Worm (Caenorhabditis elegans) whole organism, L1 larva: ENCODE measurements around the gene srz-67.

Experiments used
- blmp-1 ChIP-seq: fragments of 150-350 bp; optimal IDR thresholded peaks from 2 replicates; lab custom pipeline; 2014; ENCODE audit warnings: missing biosample characterization, missing genetic modification characterization
- ceh-8 ChIP-seq: fragments of 200-800 bp; sonication (Bioruptor generic); optimal IDR thresholded peaks from 2 replicates; lab custom pipeline; 2018; ENCODE audit warnings: mild to moderate bottlenecking, missing genetic modification characterization, moderate library complexity, missing compliant biosample characterization
- ceh-82 ChIP-seq, 3 experiments: fragments of 150-350 bp in 1 of 3; sonication (generic microtip) in 2 of 3; optimal IDR thresholded peaks; 2 replicates each; lab custom pipeline; 2014 to 2017; ENCODE audit warnings: missing biosample characterization in 3 of 3, missing genetic modification characterization in 3 of 3
- ceh-88 ChIP-seq: fragments of 200-800 bp; sonication (Bioruptor generic); IDR thresholded peaks from 2 replicates; pipeline ENCODE4 v1.3.6; 2022; ENCODE audit warnings: missing genetic modification characterization, missing compliant biosample characterization
- ceh-90 ChIP-seq: sonication (generic microtip); optimal IDR thresholded peaks from 2 replicates; lab custom pipeline; 2016; ENCODE audit warnings: missing genetic modification characterization, missing compliant biosample characterization
- ces-1 ChIP-seq: fragments of 150-350 bp; optimal IDR thresholded peaks from 2 replicates; lab custom pipeline; 2014; ENCODE audit warnings: missing biosample characterization, missing genetic modification reagents, missing genetic modification characterization
- dpl-1 ChIP-seq, 3 experiments: fragments of 150-350 bp in 2 of 3; sonication (generic microtip) in 1 of 3; optimal IDR thresholded peaks; 2 replicates each; lab custom pipeline; 2014 to 2017; ENCODE audit warnings: missing biosample characterization in 3 of 3, missing genetic modification characterization in 3 of 3, missing genetic modification reagents in 3 of 3
- dsc-1 ChIP-seq: sonication (generic microtip); optimal IDR thresholded peaks from 2 replicates; lab custom pipeline; 2016; ENCODE audit warnings: mild to moderate bottlenecking, missing genetic modification characterization, missing compliant biosample characterization
- efl-1 ChIP-seq, 4 experiments: fragments of 150-350 bp; optimal IDR thresholded peaks in 3 of 4; peaks in 1 of 4; 1 replicate in 1 of 4; 2 replicates in 3 of 4; lab custom pipeline; 2014; ENCODE audit warnings: missing biosample characterization in 2 of 4, missing genetic modification characterization in 2 of 4, missing genetic modification reagents in 2 of 4
- efl-3 ChIP-seq: fragments of 200-800 bp; sonication (Bioruptor generic); optimal IDR thresholded peaks from 2 replicates; lab custom pipeline; 2018; ENCODE audit warnings: mild to moderate bottlenecking, missing genetic modification characterization, missing compliant biosample characterization
- egl-27 ChIP-seq, 2 experiments: fragments of 150-350 bp in 1 of 2; sonication (generic microtip); optimal IDR thresholded peaks; 3 replicates each; lab custom pipeline; 2017 to 2018; ENCODE audit warnings: missing biosample characterization in 2 of 2, missing genetic modification characterization in 2 of 2, missing genetic modification reagents in 2 of 2
- fkh-10 ChIP-seq: sonication (generic microtip); optimal IDR thresholded peaks from 2 replicates; lab custom pipeline; 2017; ENCODE audit warnings: missing biosample characterization, missing genetic modification reagents, missing genetic modification characterization
- fkh-8 ChIP-seq: sonication (generic microtip); optimal IDR thresholded peaks from 2 replicates; lab custom pipeline; 2016; ENCODE audit warnings: mild to moderate bottlenecking, missing genetic modification characterization, missing compliant biosample characterization
- irx-1 ChIP-seq: sonication (generic microtip); optimal IDR thresholded peaks from 2 replicates; lab custom pipeline; 2016; ENCODE audit warnings: missing genetic modification characterization, missing compliant biosample characterization
- isw-1 ChIP-seq: fragments of 200-800 bp; sonication (Bioruptor generic); IDR thresholded peaks from 2 replicates; pipeline ENCODE4 v1.3.6; 2022; ENCODE audit warnings: missing genetic modification characterization, missing compliant biosample characterization
- lin-13 ChIP-seq: fragments of 150-350 bp; optimal IDR thresholded peaks from 2 replicates; lab custom pipeline; 2014; ENCODE audit warnings: missing biosample characterization, missing genetic modification reagents, missing genetic modification characterization
- lin-14 ChIP-seq: fragments of 200-800 bp; sonication (Bioruptor generic); optimal IDR thresholded peaks from 2 replicates; lab custom pipeline; 2018; ENCODE audit warnings: mild to moderate bottlenecking, missing genetic modification characterization, moderate library complexity, missing compliant biosample characterization
- lin-35 ChIP-seq, 2 experiments: fragments of 150-350 bp; optimal IDR thresholded peaks; 2 replicates each; lab custom pipeline; 2014; ENCODE audit warnings: missing biosample characterization in 2 of 2, missing genetic modification characterization in 2 of 2, missing genetic modification reagents in 2 of 2
- lsy-2 ChIP-seq, 2 experiments: fragments of 150-350 bp; optimal IDR thresholded peaks; 2 replicates each; lab custom pipeline; 2014; ENCODE audit warnings: missing biosample characterization in 2 of 2, missing genetic modification characterization in 2 of 2
- mef-2 ChIP-seq: fragments of 150-350 bp; optimal IDR thresholded peaks from 2 replicates; lab custom pipeline; 2014; ENCODE audit warnings: missing biosample characterization, missing genetic modification characterization
- mep-1 ChIP-seq: fragments of 150-350 bp; optimal IDR thresholded peaks from 2 replicates; lab custom pipeline; 2014; ENCODE audit warnings: missing biosample characterization, missing genetic modification characterization
- nhr-11 ChIP-seq: fragments of 150-350 bp; optimal IDR thresholded peaks from 2 replicates; lab custom pipeline; 2014; ENCODE audit warnings: missing biosample characterization, missing genetic modification characterization
- nhr-19 ChIP-seq: fragments of 200-800 bp; sonication (Bioruptor generic); conservative IDR thresholded peaks from 2 replicates; pipeline ENCODE4 v1.3.6; 2022; ENCODE audit warnings: missing genetic modification characterization, missing compliant biosample characterization
- nhr-20 ChIP-seq: sonication (generic microtip); optimal IDR thresholded peaks from 2 replicates; lab custom pipeline; 2016; ENCODE audit warnings: mild to moderate bottlenecking, missing genetic modification characterization, missing compliant biosample characterization
- nhr-47 ChIP-seq: sonication (generic microtip); optimal IDR thresholded peaks from 2 replicates; lab custom pipeline; 2016; ENCODE audit warnings: mild to moderate bottlenecking, missing genetic modification characterization, moderate library complexity, missing compliant biosample characterization
- nhr-71 ChIP-seq: sonication (generic microtip); optimal IDR thresholded peaks from 2 replicates; lab custom pipeline; 2016; ENCODE audit warnings: mild to moderate bottlenecking, missing genetic modification characterization, moderate library complexity, missing compliant biosample characterization
- nhr-85 ChIP-seq: sonication (generic microtip); peaks from one replicate; lab custom pipeline; 2016; ENCODE audit warnings: missing genetic modification characterization, inconsistent platforms, missing compliant biosample characterization
- nhr-90 ChIP-seq: sonication (generic microtip); optimal IDR thresholded peaks from 2 replicates; lab custom pipeline; 2016; ENCODE audit warnings: mild to moderate bottlenecking, missing genetic modification characterization, missing compliant biosample characterization; ENCODE audit not compliant: poor library complexity
- pag-3 ChIP-seq: sonication (generic microtip); optimal IDR thresholded peaks from 2 replicates; lab custom pipeline; 2017; ENCODE audit warnings: missing genetic modification characterization, mild to moderate bottlenecking, missing compliant biosample characterization, antibody characterized with exemption, borderline replicate concordance; ENCODE audit not compliant: insufficient read depth
- pax-3 ChIP-seq: fragments of 200-800 bp; sonication (Bioruptor generic); optimal IDR thresholded peaks from 2 replicates; lab custom pipeline; 2018; ENCODE audit warnings: mild to moderate bottlenecking, missing genetic modification characterization, moderate library complexity, missing compliant biosample characterization
- pqm-1 ChIP-seq: sonication (generic microtip); optimal IDR thresholded peaks from 3 replicates; lab custom pipeline; 2017; ENCODE audit warnings: missing biosample characterization, missing genetic modification characterization
- rnt-1 ChIP-seq: sonication (generic microtip); optimal IDR thresholded peaks from 2 replicates; lab custom pipeline; 2016; ENCODE audit warnings: mild to moderate bottlenecking, missing genetic modification characterization, moderate library complexity, missing compliant biosample characterization
- skn-1 ChIP-seq: fragments of 150-350 bp; optimal IDR thresholded peaks from 2 replicates; lab custom pipeline; 2014; ENCODE audit warnings: missing biosample characterization, missing genetic modification characterization
- snpc-4 ChIP-seq: fragments of 150-350 bp; optimal IDR thresholded peaks from 2 replicates; lab custom pipeline; 2014; ENCODE audit warnings: missing biosample characterization, missing genetic modification characterization
- snu-23 ChIP-seq: sonication (generic microtip); optimal IDR thresholded peaks from 2 replicates; lab custom pipeline; 2016; ENCODE audit warnings: missing genetic modification characterization, missing compliant biosample characterization
- swsn-7 ChIP-seq: sonication (generic microtip); optimal IDR thresholded peaks from 2 replicates; lab custom pipeline; 2016; ENCODE audit warnings: missing genetic modification characterization, missing compliant biosample characterization
- tbx-2 ChIP-seq: sonication (generic microtip); optimal IDR thresholded peaks from 2 replicates; lab custom pipeline; 2016; ENCODE audit warnings: missing genetic modification characterization, missing compliant biosample characterization
- unc-130 ChIP-seq: fragments of 150-350 bp; optimal IDR thresholded peaks from 2 replicates; lab custom pipeline; 2017; ENCODE audit warnings: missing biosample characterization, missing genetic modification characterization, inconsistent platforms
- vab-15 ChIP-seq: sonication (generic microtip); optimal IDR thresholded peaks from 2 replicates; lab custom pipeline; 2017; ENCODE audit warnings: missing genotype, mild to moderate bottlenecking, missing genetic modification characterization, missing compliant biosample characterization
- xbp-1 ChIP-seq: sonication (generic microtip); optimal IDR thresholded peaks from 2 replicates; lab custom pipeline; 2016; ENCODE audit warnings: missing genetic modification characterization, missing compliant biosample characterization
- ztf-11 ChIP-seq, 2 experiments: sonication (generic microtip); optimal IDR thresholded peaks; 2 replicates each; lab custom pipeline; 2016 to 2017; ENCODE audit warnings: missing genetic modification characterization in 2 of 2, missing biosample characterization in 1 of 2, missing compliant biosample characterization in 1 of 2
- ztf-4 ChIP-seq: fragments of 150-350 bp; optimal IDR thresholded peaks from 2 replicates; lab custom pipeline; 2014; ENCODE audit warnings: missing biosample characterization, missing genetic modification characterization

srz-67 gene

ce11 chrII:3210365-3210764 is 26.6 kb downstream of the srz-67 start, which contains the start of gene ZC239.5:
Gene ZC239.5, plus strand, starts transcription at chrII:3210665.
- no peak for TF ChIP-seq lin-13 (GFP tag; lab: Kevin White, UChicago)
- TF ChIP-seq mef-2 (tag; lab: Kevin White, UChicago): no peak
- TF ChIP-seq vab-15 (tag; lab: Kevin White, UChicago): no peak
- TF ChIP-seq efl-3 (GFP tag; lab: Kevin White, UChicago): no peak
- TF ChIP-seq fkh-8: no peak
- TF ChIP-seq isw-1 (GFP tag; lab: Robert Waterston, UW): no peak
- TF ChIP-seq efl-1 (optimal IDR thresholded peaks at IDR 0.05; lab: Kevin White, UChicago): no peak
- TF ChIP-seq efl-1 (GFP tag; optimal IDR thresholded peaks at IDR 0.05 in 1 of 2; lab: Kevin White, UChicago): no peak
- no peak for TF ChIP-seq ces-1 (GFP tag; lab: Kevin White, UChicago)
- no peak for TF ChIP-seq snpc-4 (tag; lab: Kevin White, UChicago)
- TF ChIP-seq ceh-90 (tag; lab: Kevin White, UChicago): no peak
- TF ChIP-seq nhr-90: no peak
- TF ChIP-seq ceh-8 (GFP tag; lab: Kevin White, UChicago): no peak
- TF ChIP-seq lin-14: no peak

ce11 chrII:3209251-3209650 is 27.7 kb downstream of the srz-67 start, which contains the start of gene ZC239.6:
Gene ZC239.6, plus strand, starts transcription at chrII:3209631.
- TF ChIP-seq swsn-7 (tag; lab: Kevin White, UChicago) (peak; percentile 43), pqm-1 (tag; lab: Kevin White, UChicago) (no peak), dsc-1 (no peak), tbx-2 (tag; lab: Kevin White, UChicago) (no peak), fkh-10 (GFP tag; lab: Kevin White, UChicago) (no peak), nhr-11 (no peak), mef-2 (tag; lab: Kevin White, UChicago) (no peak), nhr-20 (tag; lab: Kevin White, UChicago) (peak; percentile 50), unc-130 (tag; lab: Kevin White, UChicago) (no peak), egl-27 (tag; optimal IDR thresholded peaks at IDR 0.05; lab: Kevin White, UChicago) (no peak), snu-23 (peak; percentile 68), blmp-1 (tag; lab: Kevin White, UChicago) (peak; percentile 17), dpl-1 (GFP tag; optimal IDR thresholded peaks at IDR 0.05; lab: Kevin White, UChicago) (peak in 2 of 3 experiments; percentile 4 to 42), skn-1 (no peak), lin-35 (GFP tag; optimal IDR thresholded peaks at IDR 0.05; lab: Kevin White, UChicago) (peak in 1 of 2 experiments; percentile 8), efl-1 (optimal IDR thresholded peaks at IDR 0.05; lab: Kevin White, UChicago) (peak; percentile 39 to 42), efl-1 (GFP tag; optimal IDR thresholded peaks at IDR 0.05 in 1 of 2; lab: Kevin White, UChicago) (peak; percentile 41 to 84), xbp-1 (tag; lab: Kevin White, UChicago) (peak; percentile 16), ztf-11 (tag; optimal IDR thresholded peaks at IDR 0.05; lab: Kevin White, UChicago) (no peak), mep-1 (tag; lab: Kevin White, UChicago) (peak; percentile 27), ces-1 (GFP tag; lab: Kevin White, UChicago) (no peak), irx-1 (tag; lab: Kevin White, UChicago) (no peak), lin-14 (peak; percentile 69), ceh-82 (tag; optimal IDR thresholded peaks at IDR 0.05; lab: Kevin White, UChicago) (peak in 1 of 3 experiments; percentile 5), nhr-85 (tag; lab: Kevin White, UChicago) (peak; percentile 46), nhr-47 (tag; lab: Kevin White, UChicago) (peak; percentile 17), lsy-2 (tag; optimal IDR thresholded peaks at IDR 0.05; lab: Kevin White, UChicago) (peak; percentile 23 to 51), ceh-88 (GFP tag; lab: Robert Waterston, UW) (no peak), nhr-71 (tag; lab: Kevin White, UChicago) (no peak), pax-3 (no peak), ztf-4 (no peak), nhr-19 (GFP tag; lab: Robert Waterston, UW) (no peak), pag-3 (tag; lab: Kevin White, UChicago) (no peak), rnt-1 (tag; lab: Kevin White, UChicago) (peak; percentile 53)
